Fruit fly (Drosophila melanogaster) whole organism, embryonic: ENCODE measurements around the gene Hel25E.
A peak's percentile ranks its signal among the peaks of the same experiment; 100 is the strongest.

Source experiments
- Atf-2 ChIP-seq: fragments of 200-800 bp; sonication (Bioruptor generic); optimal IDR thresholded peaks from 2 replicates; lab custom pipeline; 2016; ENCODE audit warnings: missing biosample characterization, missing genetic modification characterization
- Bdp1 ChIP-seq: fragments of 200-800 bp; sonication (Bioruptor generic); optimal IDR thresholded peaks from 3 replicates; lab custom pipeline; 2016; ENCODE audit warnings: missing biosample characterization, missing genetic modification characterization
- CG10366 ChIP-seq: fragments of 200-800 bp; sonication (Bioruptor generic); IDR thresholded peaks from 2 replicates; pipeline ENCODE4 v1.3.6; 2022; ENCODE audit warnings: missing biosample characterization, missing genetic modification characterization
- CG10979 ChIP-seq: fragments of 200-800 bp; sonication (Bioruptor generic); optimal IDR thresholded peaks from 2 replicates; lab custom pipeline; 2018; ENCODE audit warnings: missing biosample characterization, mild to moderate bottlenecking, missing genetic modification characterization, moderate library complexity
- CG12299 ChIP-seq: fragments of 200-800 bp; sonication (Bioruptor generic); optimal IDR thresholded peaks from 2 replicates; lab custom pipeline; 2018; ENCODE audit warnings: missing biosample characterization, mild to moderate bottlenecking, missing genetic modification characterization
- CG13894 ChIP-seq: fragments of 200-800 bp; sonication (Bioruptor generic); optimal IDR thresholded peaks from 3 replicates; lab custom pipeline; 2018; ENCODE audit warnings: missing biosample characterization, mild to moderate bottlenecking, missing genetic modification characterization, moderate library complexity
- CG14014 ChIP-seq: fragments of 200-800 bp; sonication (Bioruptor generic); IDR thresholded peaks from 2 replicates; pipeline ENCODE4 v1.3.6; 2022; ENCODE audit warnings: missing biosample characterization, missing genetic modification characterization
- CG14050 ChIP-seq: fragments of 200-800 bp; sonication (Bioruptor generic); IDR thresholded peaks from 3 replicates; pipeline ENCODE4 v1.3.6; 2022; ENCODE audit warnings: missing biosample characterization, missing genetic modification characterization
- CG1529 ChIP-seq: fragments of 200-800 bp; sonication (Bioruptor generic); optimal IDR thresholded peaks from 3 replicates; lab custom pipeline; 2018; ENCODE audit warnings: missing biosample characterization, missing genetic modification characterization
- CG17361 ChIP-seq: fragments of 200-800 bp; sonication (Bioruptor generic); IDR thresholded peaks from 3 replicates; pipeline ENCODE4 v1.3.6; 2022; ENCODE audit warnings: missing biosample characterization, missing genetic modification characterization
- CG1832 ChIP-seq: fragments of 200-800 bp; sonication (Bioruptor generic); optimal IDR thresholded peaks from 2 replicates; lab custom pipeline; 2017; ENCODE audit warnings: missing biosample characterization, mild to moderate bottlenecking, missing genetic modification characterization, inconsistent platforms
- CG18764 ChIP-seq: fragments of 200-800 bp; sonication (Bioruptor generic); optimal IDR thresholded peaks from 3 replicates; lab custom pipeline; 2016; ENCODE audit warnings: missing biosample characterization, missing genetic modification characterization
- CG2678 ChIP-seq: fragments of 200-800 bp; sonication (Bioruptor generic); optimal IDR thresholded peaks from 3 replicates; lab custom pipeline; 2019; ENCODE audit warnings: missing biosample characterization, mild to moderate bottlenecking, missing genetic modification characterization, moderate library complexity
- CG30020 ChIP-seq: fragments of 200-800 bp; optimal IDR thresholded peaks from 2 replicates; lab custom pipeline; 2019; ENCODE audit warnings: missing biosample characterization, mild to moderate bottlenecking, missing genetic modification characterization, moderate library complexity
- CG3163 ChIP-seq: fragments of 200-800 bp; sonication (Bioruptor generic); optimal IDR thresholded peaks from 3 replicates; lab custom pipeline; 2016; ENCODE audit warnings: missing biosample characterization, missing genetic modification characterization
- CG42726 ChIP-seq: fragments of 200-800 bp; sonication (Bioruptor generic); IDR thresholded peaks from 2 replicates; pipeline ENCODE4 v1.3.6; 2022; ENCODE audit warnings: missing biosample characterization, missing genetic modification characterization; ENCODE audit not compliant: partially characterized antibody
- CG5245 ChIP-seq: fragments of 200-800 bp; sonication (Bioruptor generic); optimal IDR thresholded peaks from 3 replicates; lab custom pipeline; 2016; ENCODE audit warnings: missing biosample characterization, missing genetic modification characterization
- CG6254 ChIP-seq: fragments of 200-800 bp; sonication (Bioruptor generic); optimal IDR thresholded peaks from 3 replicates; lab custom pipeline; 2017; ENCODE audit warnings: mild to moderate bottlenecking, missing biosample characterization, missing genetic modification reagents, missing genetic modification characterization
- CG7928 ChIP-seq: fragments of 200-800 bp; sonication (Bioruptor generic); optimal IDR thresholded peaks from 2 replicates; lab custom pipeline; 2017; ENCODE audit warnings: missing biosample characterization, mild to moderate bottlenecking, missing genetic modification characterization
- CG9817 ChIP-seq: fragments of 200-800 bp; sonication (Bioruptor generic); optimal IDR thresholded peaks from 2 replicates; lab custom pipeline; 2018; ENCODE audit warnings: missing biosample characterization, mild to moderate bottlenecking, missing genetic modification characterization, moderate library complexity
- E2f2 ChIP-seq: fragments of 200-800 bp; sonication (Bioruptor generic); IDR thresholded peaks from 2 replicates; pipeline ENCODE4 v1.3.6; 2022; ENCODE audit warnings: missing biosample characterization, missing genetic modification characterization
- HLH54F ChIP-seq: fragments of 200-800 bp; sonication (Bioruptor generic); optimal IDR thresholded peaks from 3 replicates; lab custom pipeline; 2016; ENCODE audit warnings: missing biosample characterization, missing genetic modification characterization
- HmgZ ChIP-seq: fragments of 200-800 bp; sonication (Bioruptor generic); optimal IDR thresholded peaks from 2 replicates; lab custom pipeline; 2018; ENCODE audit warnings: missing biosample characterization, mild to moderate bottlenecking, missing genetic modification characterization
- Hmx ChIP-seq: fragments of 200-800 bp; sonication (Bioruptor generic); optimal IDR thresholded peaks from 2 replicates; lab custom pipeline; 2016; ENCODE audit warnings: missing biosample characterization, missing genetic modification characterization
- MBD-R2 ChIP-seq: fragments of 200-800 bp; sonication (Bioruptor generic); IDR thresholded peaks from 2 replicates; pipeline ENCODE4 v1.3.6; 2022; ENCODE audit warnings: missing biosample characterization, missing genetic modification characterization
- MESR4 ChIP-seq: fragments of 200-800 bp; sonication (Bioruptor generic); optimal IDR thresholded peaks from 2 replicates; lab custom pipeline; 2018; ENCODE audit warnings: missing biosample characterization, mild to moderate bottlenecking, missing genetic modification characterization, moderate library complexity
- Meics ChIP-seq: fragments of 200-800 bp; sonication (Bioruptor generic); optimal IDR thresholded peaks from 2 replicates; lab custom pipeline; 2017; ENCODE audit warnings: missing biosample characterization, mild to moderate bottlenecking, missing genetic modification characterization
- NC2β ChIP-seq: fragments of 200-800 bp; sonication (Bioruptor generic); optimal IDR thresholded peaks from 2 replicates; lab custom pipeline; 2016; ENCODE audit warnings: missing biosample characterization, missing genetic modification characterization
- Neu2 ChIP-seq: fragments of 200-800 bp; sonication (Bioruptor generic); optimal IDR thresholded peaks from 3 replicates; lab custom pipeline; 2016; ENCODE audit warnings: missing biosample characterization, missing genetic modification characterization, borderline replicate concordance
- NfI ChIP-seq: fragments of 200-800 bp; sonication (Bioruptor generic); optimal IDR thresholded peaks from 3 replicates; lab custom pipeline; 2018; ENCODE audit warnings: missing biosample characterization, mild to moderate bottlenecking, missing genetic modification characterization, moderate library complexity
- Rfx ChIP-seq: fragments of 200-800 bp; sonication (Bioruptor generic); IDR thresholded peaks from 2 replicates; pipeline ENCODE4 v1.3.6; 2022; ENCODE audit warnings: missing biosample characterization, missing genetic modification characterization
- ab ChIP-seq: fragments of 200-800 bp; sonication (Bioruptor generic); optimal IDR thresholded peaks from 2 replicates; lab custom pipeline; 2016; ENCODE audit warnings: missing biosample characterization, missing genetic modification characterization
- bsh ChIP-seq, 2 experiments: fragments of 200-800 bp; sonication (Bioruptor generic); optimal IDR thresholded peaks; 2 replicates each; lab custom pipeline; 2017 to 2018; ENCODE audit warnings: mild to moderate bottlenecking in 2 of 2, missing biosample characterization in 2 of 2, missing genetic modification characterization in 2 of 2, moderate library complexity in 1 of 2
- danr ChIP-seq: fragments of 200-800 bp; sonication (Bioruptor generic); IDR thresholded peaks from 2 replicates; pipeline ENCODE4 v1.3.6; 2022; ENCODE audit warnings: missing biosample characterization, missing genetic modification characterization
- dati ChIP-seq: fragments of 200-800 bp; sonication (Bioruptor generic); IDR thresholded peaks from 2 replicates; pipeline ENCODE4 v1.3.6; 2022; ENCODE audit warnings: missing biosample characterization, missing genetic modification characterization
- dmrt99B ChIP-seq: fragments of 200-800 bp; sonication (Bioruptor generic); optimal IDR thresholded peaks from 2 replicates; lab custom pipeline; 2018; ENCODE audit warnings: missing biosample characterization, mild to moderate bottlenecking, missing genetic modification characterization, moderate library complexity
- ewg ChIP-seq: fragments of 200-800 bp; sonication (Bioruptor generic); optimal IDR thresholded peaks from 3 replicates; lab custom pipeline; 2017; ENCODE audit warnings: mild to moderate bottlenecking, missing biosample characterization, missing genetic modification reagents, missing genetic modification characterization
- gfzf ChIP-seq: fragments of 200-800 bp; sonication (Bioruptor generic); optimal IDR thresholded peaks from 2 replicates; lab custom pipeline; 2016; ENCODE audit warnings: missing biosample characterization, mild to moderate bottlenecking, missing genetic modification characterization, moderate library complexity
- grau ChIP-seq: fragments of 200-800 bp; optimal IDR thresholded peaks from 3 replicates; lab custom pipeline; 2019; ENCODE audit warnings: missing biosample characterization, mild to moderate bottlenecking, missing genetic modification characterization, moderate library complexity
- gsb-n ChIP-seq: fragments of 200-800 bp; sonication (Bioruptor generic); optimal IDR thresholded peaks from 3 replicates; lab custom pipeline; 2018; ENCODE audit warnings: missing biosample characterization, mild to moderate bottlenecking, missing genetic modification characterization
- jigr1 ChIP-seq: fragments of 200-800 bp; sonication (Bioruptor generic); IDR thresholded peaks from 3 replicates; pipeline ENCODE4 v1.3.6; 2022; ENCODE audit warnings: missing biosample characterization, missing genetic modification characterization
- jing ChIP-seq: fragments of 200-800 bp; sonication (Bioruptor generic); optimal IDR thresholded peaks from 2 replicates; lab custom pipeline; 2018; ENCODE audit warnings: missing biosample characterization, mild to moderate bottlenecking, missing genetic modification characterization
- lilli ChIP-seq: fragments of 200-800 bp; sonication (Bioruptor generic); optimal IDR thresholded peaks from 3 replicates; lab custom pipeline; 2016; ENCODE audit warnings: missing biosample characterization, missing genetic modification characterization
- maf-S ChIP-seq: fragments of 200-800 bp; sonication (Bioruptor generic); optimal IDR thresholded peaks from 2 replicates; lab custom pipeline; 2016; ENCODE audit warnings: missing biosample characterization, missing genetic modification characterization
- pros ChIP-seq: fragments of 200-800 bp; sonication (Bioruptor generic); optimal IDR thresholded peaks from 3 replicates; lab custom pipeline; 2019; ENCODE audit warnings: missing biosample characterization, mild to moderate bottlenecking, missing genetic modification characterization, moderate library complexity
- pzg ChIP-seq: fragments of 200-800 bp; sonication (Bioruptor generic); optimal IDR thresholded peaks from 3 replicates; lab custom pipeline; 2018; ENCODE audit warnings: missing biosample characterization, mild to moderate bottlenecking, missing genetic modification characterization, moderate library complexity
- ssp ChIP-seq: fragments of 200-800 bp; sonication (Bioruptor generic); IDR thresholded peaks from 2 replicates; pipeline ENCODE4 v1.3.6; 2022; ENCODE audit warnings: missing biosample characterization, missing genetic modification characterization
- stwl ChIP-seq: fragments of 200-800 bp; sonication (Bioruptor generic); optimal IDR thresholded peaks from 3 replicates; lab custom pipeline; 2018; ENCODE audit warnings: missing biosample characterization, mild to moderate bottlenecking, missing genetic modification characterization, moderate library complexity
- wdn ChIP-seq: fragments of 200-800 bp; sonication (Bioruptor generic); IDR thresholded peaks from 2 replicates; pipeline ENCODE4 v1.3.6; 2022; ENCODE audit warnings: missing biosample characterization, missing genetic modification characterization
- zen ChIP-seq: fragments of 200-800 bp; sonication (Bioruptor generic); optimal IDR thresholded peaks from 3 replicates; lab custom pipeline; 2018; ENCODE audit warnings: missing biosample characterization, mild to moderate bottlenecking, missing genetic modification characterization, moderate library complexity

The Hel25E gene

dm6 chr2L:5523848-5524473, 18.2 kb downstream of the Hel25E start, which contains the start of the genes Vps52 and Elp4 (continued):
- TF ChIP-seq ewg, result peak; percentile 32
- TF ChIP-seq grau (tag; lab: Kevin White, UChicago), result peak; percentile 82
- TF ChIP-seq Atf-2 (GFP tag; lab: Kevin White, UChicago), result peak; percentile 29
- peak; percentile 76; the same call in 1 of the 2 replicates for TF ChIP-seq Rfx (GFP tag; lab: Robert Waterston, UW)
- no peak for TF ChIP-seq CG7928
- TF ChIP-seq bsh (GFP tag; optimal IDR thresholded peaks at IDR 0.05; lab: Kevin White, UChicago), result peak in 1 of 2 experiments; percentile 72
- TF ChIP-seq ssp (GFP tag; lab: Robert Waterston, UW), result peak; percentile 80
- TF ChIP-seq CG2678 (tag; lab: Kevin White, UChicago), result no peak
- TF ChIP-seq Meics (GFP tag; lab: Kevin White, UChicago), result peak; percentile 77
- TF ChIP-seq CG13894 (tag; lab: Kevin White, UChicago), result peak; percentile 78
- peak; percentile 71 for TF ChIP-seq zen (tag; lab: Kevin White, UChicago)
- TF ChIP-seq NC2β (GFP tag; lab: Kevin White, UChicago), result peak; percentile 34
- peak; percentile 47 for TF ChIP-seq HLH54F (GFP tag; lab: Kevin White, UChicago)
- TF ChIP-seq gfzf (GFP tag; lab: Kevin White, UChicago), result peak; percentile 0
- TF ChIP-seq CG1529 (GFP tag; lab: Kevin White, UChicago), result peak; percentile 27
- TF ChIP-seq E2f2 (GFP tag; lab: Robert Waterston, UW), result no peak
- peak; percentile 46; the same call in 1 of the 2 replicates for TF ChIP-seq CG42726 (GFP tag; lab: Robert Waterston, UW)
- no peak for TF ChIP-seq CG1832 (GFP tag; lab: Kevin White, UChicago)
- TF ChIP-seq jigr1, result no peak
- peak; percentile 50 for TF ChIP-seq pzg
- no peak for TF ChIP-seq CG3163
- TF ChIP-seq NfI (GFP tag; lab: Kevin White, UChicago), result peak; percentile 64
- peak; percentile 66 for TF ChIP-seq gsb-n (tag; lab: Kevin White, UChicago)
- TF ChIP-seq dmrt99B (tag; lab: Kevin White, UChicago), result no peak
- TF ChIP-seq Hmx, result no peak
- no peak for TF ChIP-seq jing (GFP tag; lab: Kevin White, UChicago)
- peak; percentile 18 for TF ChIP-seq CG6254 (GFP tag; lab: Kevin White, UChicago)
- peak; percentile 82 for TF ChIP-seq CG30020 (tag; lab: Kevin White, UChicago)
- TF ChIP-seq MBD-R2, result peak; percentile 67
- no peak for TF ChIP-seq Bdp1 (GFP tag; lab: Kevin White, UChicago)
- no peak for TF ChIP-seq dati
- peak; percentile 65 for TF ChIP-seq CG10979 (tag; lab: Kevin White, UChicago)
- no peak for TF ChIP-seq Neu2 (GFP tag; lab: Kevin White, UChicago)
- peak; percentile 75 for TF ChIP-seq CG9817 (tag; lab: Kevin White, UChicago)
- peak; percentile 48 for TF ChIP-seq CG5245 (GFP tag; lab: Kevin White, UChicago)
- peak; percentile 60 for TF ChIP-seq CG12299
- peak; percentile 93 for TF ChIP-seq CG17361 (GFP tag; lab: Robert Waterston, UW)
- no peak for TF ChIP-seq danr
- peak; percentile 79 for TF ChIP-seq lilli (GFP tag; lab: Kevin White, UChicago)
- peak; percentile 27; the same call in 2 of the 3 replicates for TF ChIP-seq CG14050
- TF ChIP-seq pros (GFP tag; lab: Kevin White, UChicago), result no peak
- peak; percentile 82 for TF ChIP-seq CG14014 (GFP tag; lab: Robert Waterston, UW)
- TF ChIP-seq wdn (GFP tag; lab: Robert Waterston, UW), result peak; percentile 63
- TF ChIP-seq ab, result no peak
- peak; percentile 36 for TF ChIP-seq stwl
- peak; percentile 66 for TF ChIP-seq HmgZ (tag; lab: Kevin White, UChicago)
- peak; percentile 57 for TF ChIP-seq CG10366
- TF ChIP-seq MESR4, result peak; percentile 24
- TF ChIP-seq maf-S, result peak; percentile 48
- peak; percentile 67 for TF ChIP-seq CG18764 (GFP tag; lab: Kevin White, UChicago)
